Fruit fly (Drosophila melanogaster) whole organism, embryonic: ENCODE data around the gene CG33934.

Experiments used
- Aef1 ChIP-seq: fragments of 200-800 bp; sonication (Bioruptor generic); IDR thresholded peaks from 3 replicates; pipeline ENCODE4 v1.3.6; 2022; ENCODE audit warnings: missing biosample characterization, missing genetic modification characterization
- CG10431 ChIP-seq: fragments of 200-800 bp; sonication (Bioruptor generic); optimal IDR thresholded peaks from 3 replicates; lab custom pipeline; 2018; ENCODE audit warnings: missing biosample characterization, mild to moderate bottlenecking, missing genetic modification characterization
- CG18764 ChIP-seq: fragments of 200-800 bp; sonication (Bioruptor generic); optimal IDR thresholded peaks from 3 replicates; lab custom pipeline; 2016; ENCODE audit warnings: missing biosample characterization, missing genetic modification characterization
- CG2678 ChIP-seq: fragments of 200-800 bp; sonication (Bioruptor generic); optimal IDR thresholded peaks from 3 replicates; lab custom pipeline; 2019; ENCODE audit warnings: missing biosample characterization, mild to moderate bottlenecking, missing genetic modification characterization, moderate library complexity
- CG9932 ChIP-seq: fragments of 200-800 bp; sonication (Bioruptor generic); IDR thresholded peaks from 2 replicates; pipeline ENCODE4 v1.3.6; 2022; ENCODE audit warnings: missing biosample characterization, missing genetic modification characterization
- E2f1 ChIP-seq: fragments of 200-800 bp; sonication (Bioruptor generic); IDR thresholded peaks from 2 replicates; pipeline ENCODE4 v1.3.6; 2022; ENCODE audit warnings: missing biosample characterization, missing genetic modification characterization
- Hand ChIP-seq: fragments of 200-800 bp; sonication (Bioruptor generic); optimal IDR thresholded peaks from 2 replicates; lab custom pipeline; 2017; ENCODE audit warnings: mild to moderate bottlenecking, missing biosample characterization, missing genetic modification reagents, missing genetic modification characterization
- aop ChIP-seq: fragments of 200-800 bp; sonication (Bioruptor generic); IDR thresholded peaks from 2 replicates; pipeline ENCODE4 v1.3.6; 2022; ENCODE audit warnings: missing biosample characterization, missing genetic modification characterization
- slou ChIP-seq: fragments of 200-800 bp; sonication (Bioruptor generic); optimal IDR thresholded peaks from 3 replicates; lab custom pipeline; 2016; ENCODE audit warnings: missing biosample characterization, missing genetic modification characterization
- sob ChIP-seq: fragments of 200-800 bp; sonication (Bioruptor generic); IDR thresholded peaks from 2 replicates; pipeline ENCODE4 v1.3.6; 2022; ENCODE audit warnings: missing biosample characterization, missing genetic modification characterization

dm6 chr3R:20012688-20013087 is 29.9 kb upstream of the CG33934 start:
- TF ChIP-seq aop (no peak), sob (no peak), Hand (no peak), CG9932 (GFP tag; lab: Robert Waterston, UW) (no peak), CG18764 (GFP tag; lab: Kevin White, UChicago) (no peak), CG10431 (GFP tag; lab: Kevin White, UChicago) (no peak), slou (GFP tag; lab: Kevin White, UChicago) (no peak), E2f1 (GFP tag; lab: Robert Waterston, UW) (no peak), Aef1 (no peak), CG2678 (tag; lab: Kevin White, UChicago) (no peak)
